Worm (Caenorhabditis elegans): Measurements from ENCODE around the gene chil-14.

chil-14 gene

DNA sequence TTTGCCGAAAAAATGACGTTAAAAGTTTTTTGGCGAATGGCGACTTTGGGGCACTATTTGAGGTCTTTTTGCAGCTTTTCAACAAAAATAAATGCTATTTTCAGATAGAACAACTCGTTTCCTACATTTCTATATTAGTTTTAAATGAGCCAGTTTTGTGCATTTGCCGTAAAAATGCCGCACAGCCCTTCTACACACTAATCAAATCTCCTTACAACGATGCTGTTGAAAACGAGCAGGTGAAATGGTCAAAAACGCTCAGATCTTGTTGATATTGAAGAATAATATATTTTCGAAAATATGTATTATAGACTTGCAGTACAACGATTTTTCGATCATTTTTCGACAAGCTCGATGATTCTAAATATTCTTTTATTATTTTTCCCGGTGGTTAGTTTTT is at the start of gene chil-14:
Gene chil-14, plus strand, starts transcription at position 301 of the 400 bp plus-strand sequence.
- no peak for TF ChIP-seq unc-62 (GFP tag; optimal IDR thresholded peaks at IDR 0.05)

DNA sequence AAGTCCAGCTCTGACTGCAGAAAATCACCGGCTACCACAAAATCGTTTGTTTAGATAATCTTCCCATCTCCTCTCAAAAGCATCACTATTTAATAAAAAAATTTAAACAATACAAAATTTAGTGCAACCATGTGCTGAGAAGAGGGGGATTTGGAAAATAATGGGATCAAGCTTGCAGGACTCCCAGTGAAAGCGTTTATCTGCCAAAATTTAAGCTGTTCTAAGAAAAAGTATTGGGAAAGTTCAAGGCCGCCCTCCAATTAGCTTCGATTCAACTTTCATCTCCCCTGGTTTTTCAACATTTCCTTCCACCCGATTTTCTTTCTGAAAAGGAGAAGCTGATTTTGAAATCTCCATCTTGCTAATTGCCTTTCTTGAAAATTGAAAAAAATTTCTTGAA is 46.7 kb upstream of the chil-14 start:
- no peak for TF ChIP-seq unc-62 (GFP tag; optimal IDR thresholded peaks at IDR 0.05)

DNA sequence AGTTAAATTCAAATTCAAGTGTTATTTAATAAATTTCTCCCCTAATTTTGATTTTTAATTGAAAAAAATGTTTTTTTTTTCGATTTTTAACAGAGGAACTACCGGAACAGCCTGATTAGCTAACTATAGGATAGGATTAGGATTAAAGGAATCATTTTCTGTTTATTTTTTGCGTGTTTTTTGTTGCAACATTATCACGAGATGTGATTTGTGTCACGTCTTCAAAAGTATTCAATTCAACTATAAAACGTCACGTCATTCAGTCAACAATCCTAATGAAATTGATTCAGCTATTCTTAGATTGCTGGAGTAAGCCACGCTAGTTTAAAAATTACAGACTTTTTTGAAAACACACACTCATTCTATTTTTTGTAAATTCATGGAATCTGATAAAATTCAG is 44.1 kb upstream of the chil-14 start:
- TF ChIP-seq unc-62 (GFP tag; optimal IDR thresholded peaks at IDR 0.05), result no peak

DNA sequence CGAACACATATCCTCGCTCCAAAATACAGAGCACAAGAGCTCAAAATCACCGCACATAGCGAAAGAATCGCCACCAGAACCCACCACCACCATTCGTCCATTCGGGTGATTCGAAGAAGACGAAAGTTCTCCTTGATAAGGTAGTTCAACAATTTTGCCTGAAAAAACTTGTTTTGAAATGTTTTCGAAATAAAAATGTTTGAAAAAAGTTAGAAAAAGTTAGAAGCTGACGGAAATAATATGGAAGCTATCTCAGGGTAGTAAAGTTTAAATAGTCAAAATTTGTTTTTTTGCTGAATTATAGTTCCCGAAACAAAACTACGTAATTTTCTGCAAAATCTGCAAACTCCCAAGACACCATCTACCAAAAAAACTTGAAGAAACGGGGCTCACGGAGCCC is 43.4 kb upstream of the chil-14 start, which contains the start of gene snt-5:
Gene snt-5, minus strand, starts transcription at position 101 of the 400 bp plus-strand sequence.
- TF ChIP-seq unc-62 (GFP tag; optimal IDR thresholded peaks at IDR 0.05), result no peak

DNA sequence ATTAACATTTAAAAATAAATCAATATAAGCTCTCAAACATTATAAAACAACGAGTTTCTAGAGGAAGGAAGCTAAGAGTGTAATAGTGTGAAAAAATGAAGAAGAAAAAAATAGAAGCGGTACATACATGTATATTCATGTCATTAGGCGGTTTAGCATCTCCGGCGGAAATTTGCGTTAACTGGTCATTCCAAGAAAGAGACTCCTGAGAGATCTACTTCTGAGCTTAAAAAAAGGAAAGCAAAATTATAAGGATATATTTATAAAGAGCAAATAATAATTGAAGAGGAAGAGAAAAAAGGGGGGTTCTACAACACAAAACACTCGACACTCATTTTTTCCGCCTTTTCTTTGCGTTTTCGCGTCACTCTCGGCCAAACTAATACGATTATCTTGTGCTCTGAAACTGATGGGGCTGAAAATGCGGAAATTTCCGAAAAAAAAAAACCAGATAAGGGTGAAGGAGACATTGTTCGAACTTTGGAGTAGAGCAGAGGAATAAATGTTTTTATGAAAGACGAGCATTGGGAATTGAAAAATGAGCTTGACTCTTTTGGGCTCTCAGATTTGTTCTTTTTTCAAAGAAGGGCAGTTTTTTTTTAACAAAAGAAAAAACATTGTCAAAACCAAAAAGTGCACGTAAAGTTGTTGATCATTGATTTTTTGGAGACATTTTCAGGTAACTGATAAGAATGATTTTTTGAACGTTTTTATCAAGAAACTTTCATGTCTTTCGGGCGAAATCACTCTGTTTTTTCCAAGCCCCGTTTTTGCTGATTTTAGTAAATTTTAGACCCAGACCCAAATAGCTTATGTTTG is 40.0 kb upstream of the chil-14 start:
- no peak for TF ChIP-seq unc-62 (GFP tag; optimal IDR thresholded peaks at IDR 0.05)

DNA sequence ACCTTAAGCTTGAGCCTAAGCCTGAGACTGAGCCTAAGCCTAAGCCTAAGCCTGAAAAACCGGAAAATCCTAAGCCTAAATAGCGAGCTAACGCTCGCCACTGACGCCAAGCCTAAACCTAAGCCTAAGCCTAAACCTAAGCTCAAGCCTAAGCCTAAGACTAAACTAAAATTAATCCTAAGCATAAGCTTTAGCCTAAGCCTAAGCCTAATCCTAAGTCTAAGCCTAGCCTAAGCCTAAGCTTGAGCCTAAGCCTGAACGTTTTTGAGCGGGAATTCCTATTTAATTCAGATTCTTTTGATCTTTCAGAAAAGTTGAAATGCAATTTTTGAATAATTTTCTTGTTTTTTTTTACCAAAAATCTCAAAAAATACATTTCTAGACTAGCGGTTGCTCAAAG is 38.7 kb upstream of the chil-14 start:
- TF ChIP-seq unc-62 (GFP tag; optimal IDR thresholded peaks at IDR 0.05), result no peak

DNA sequence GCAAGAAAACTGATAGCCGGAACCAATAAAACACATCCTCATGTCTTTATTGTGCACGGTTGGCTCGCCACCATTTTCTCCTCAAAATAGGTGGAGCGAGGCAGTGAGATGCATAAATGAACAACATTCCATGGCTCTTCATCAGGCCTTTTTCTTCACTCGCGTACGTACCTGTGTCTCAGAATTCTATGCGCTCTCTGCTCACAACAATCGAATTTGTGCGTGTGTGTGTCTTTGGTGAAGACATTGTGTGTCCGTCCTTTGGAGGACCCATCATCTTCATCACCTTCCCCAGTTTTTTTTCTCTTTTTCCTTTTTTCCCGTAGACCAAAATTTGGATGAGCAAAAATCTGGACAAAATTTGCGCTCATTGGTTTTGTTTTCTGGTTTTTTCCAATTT is 32.6 kb upstream of the chil-14 start:
- TF ChIP-seq unc-62 (GFP tag; optimal IDR thresholded peaks at IDR 0.05), result no peak

DNA sequence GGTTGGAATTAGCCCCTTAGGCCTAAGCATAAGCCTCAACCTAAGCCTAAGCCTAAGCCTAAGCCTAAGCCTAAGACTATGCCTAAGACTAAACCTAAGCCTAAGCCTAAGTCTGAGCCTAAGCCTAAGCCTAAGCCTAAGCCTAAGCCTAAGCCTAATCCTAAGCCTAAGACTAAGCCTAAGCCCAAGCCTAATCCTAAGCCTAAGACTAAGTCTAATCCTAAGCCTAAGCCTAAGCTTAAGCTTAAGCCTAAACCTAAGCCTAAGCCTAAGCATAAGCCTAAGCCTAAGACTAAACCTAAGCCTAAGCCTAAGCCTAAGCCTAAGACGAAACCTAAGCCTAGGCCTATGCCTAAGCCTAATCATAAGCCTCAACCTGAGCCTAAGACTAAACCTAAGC is 31.5 kb upstream of the chil-14 start:
- TF ChIP-seq unc-62 (GFP tag; optimal IDR thresholded peaks at IDR 0.05), result no peak

DNA sequence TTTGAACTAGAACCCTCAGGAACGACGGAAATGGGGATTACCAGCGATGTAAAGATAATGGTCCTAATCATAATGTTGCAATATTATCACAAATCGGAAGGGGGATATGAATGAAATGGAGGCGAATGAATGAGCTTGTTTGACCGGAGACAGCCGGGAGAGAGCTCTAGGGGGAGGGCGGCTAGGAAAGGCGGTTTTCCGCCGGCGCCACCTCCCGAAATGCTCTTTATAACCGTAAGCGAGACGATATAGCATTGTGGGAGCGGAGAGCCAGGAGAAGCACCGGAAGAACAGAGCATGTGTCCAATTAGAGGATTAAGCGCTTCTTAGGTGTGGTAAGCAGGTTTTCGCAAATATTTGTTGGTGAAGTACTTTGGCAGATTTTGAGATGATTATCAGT is 29.3 kb upstream of the chil-14 start, which contains the start of gene R12A1.3:
Gene R12A1.3, minus strand, starts transcription at position 200 of the 400 bp plus-strand sequence.
- no peak for TF ChIP-seq unc-62 (GFP tag; optimal IDR thresholded peaks at IDR 0.05)

DNA sequence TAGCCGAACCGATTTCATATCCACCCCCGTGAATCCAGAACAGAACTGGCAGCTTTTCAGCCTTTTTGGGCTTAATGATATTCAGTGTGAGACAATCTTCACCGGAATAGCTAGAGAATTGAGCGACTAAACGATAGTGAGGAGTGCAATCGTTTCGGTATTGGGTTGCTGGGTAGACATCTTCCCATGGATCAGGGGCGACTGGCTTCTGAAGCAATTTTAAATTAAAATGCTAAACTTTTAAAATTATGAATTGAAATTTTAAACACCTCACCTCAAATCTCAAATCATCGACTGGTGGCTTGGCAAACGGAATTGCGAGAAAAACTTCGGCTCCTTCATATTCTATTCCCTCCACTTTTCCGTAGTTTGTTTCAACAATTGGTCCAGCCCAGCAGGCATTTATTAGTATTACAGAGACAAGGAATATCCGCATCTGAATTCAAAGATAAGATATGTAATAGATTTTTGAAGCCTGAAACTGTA is 23.1 kb upstream of the chil-14 start, which contains the start of gene ges-1:
Gene ges-1, minus strand, starts transcription at position 436 of the 486 bp plus-strand sequence.
- no peak for TF ChIP-seq unc-62 (GFP tag; optimal IDR thresholded peaks at IDR 0.05)

DNA sequence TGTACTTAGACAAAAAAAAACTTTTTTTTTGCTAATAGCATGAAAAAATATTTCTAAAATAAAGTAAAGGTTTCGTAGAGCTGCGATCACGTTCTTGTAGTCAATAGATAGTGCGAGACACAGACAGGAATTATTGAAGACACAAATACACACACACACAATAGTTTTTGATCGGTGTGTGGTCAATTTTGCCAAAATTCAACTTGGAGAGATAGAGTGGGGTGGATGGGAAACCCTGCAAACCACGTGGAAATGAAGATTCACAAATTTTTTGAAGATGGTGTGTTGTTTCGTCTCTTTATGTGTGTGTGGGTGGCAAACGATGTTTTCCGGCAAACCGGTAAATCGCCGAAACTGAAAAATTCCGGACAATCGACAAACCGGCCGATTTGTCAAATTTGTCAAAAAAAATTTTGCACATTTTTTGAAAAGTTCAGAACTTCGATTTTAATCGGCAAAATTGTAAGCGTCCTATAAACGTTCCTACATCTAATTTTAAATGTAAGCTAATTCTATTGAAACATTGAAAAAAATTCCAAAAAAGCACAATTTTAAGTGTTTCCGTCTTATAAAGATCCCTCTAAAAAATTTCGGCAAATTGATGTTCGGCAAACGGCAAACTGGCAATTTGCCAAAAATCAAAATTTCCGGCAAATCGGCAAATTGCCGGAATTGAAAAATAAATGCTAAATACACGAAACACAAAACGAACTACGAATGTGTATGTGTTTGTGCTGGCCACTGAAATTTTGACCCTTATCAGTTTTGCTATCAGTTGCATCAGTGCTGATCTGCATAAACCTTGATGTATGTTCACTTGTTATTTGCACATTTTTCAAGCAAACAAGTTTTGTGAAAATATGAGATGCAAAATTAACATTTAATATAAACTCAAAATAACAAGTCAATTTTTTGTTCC is 22.1 kb upstream of the chil-14 start:
- no peak for TF ChIP-seq unc-62 (GFP tag; optimal IDR thresholded peaks at IDR 0.05)

DNA sequence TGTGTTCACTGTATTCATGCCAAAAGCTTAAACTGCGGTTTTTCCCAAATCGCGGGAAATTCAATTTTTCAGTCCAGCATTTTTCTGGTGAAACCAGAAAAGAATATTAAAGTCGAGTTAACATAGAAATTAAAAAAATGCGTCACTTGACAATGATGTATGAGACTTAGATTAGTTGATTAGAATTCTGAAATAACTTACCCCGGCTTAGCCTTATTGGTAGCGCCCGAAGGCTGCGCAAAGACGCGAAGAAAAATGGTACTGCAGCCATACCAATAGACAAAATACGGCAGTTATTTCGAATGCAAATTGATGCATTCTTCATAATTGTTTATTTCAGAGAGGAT is 21.5 kb upstream of the chil-14 start:
- no peak for TF ChIP-seq unc-62 (GFP tag; optimal IDR thresholded peaks at IDR 0.05)

DNA sequence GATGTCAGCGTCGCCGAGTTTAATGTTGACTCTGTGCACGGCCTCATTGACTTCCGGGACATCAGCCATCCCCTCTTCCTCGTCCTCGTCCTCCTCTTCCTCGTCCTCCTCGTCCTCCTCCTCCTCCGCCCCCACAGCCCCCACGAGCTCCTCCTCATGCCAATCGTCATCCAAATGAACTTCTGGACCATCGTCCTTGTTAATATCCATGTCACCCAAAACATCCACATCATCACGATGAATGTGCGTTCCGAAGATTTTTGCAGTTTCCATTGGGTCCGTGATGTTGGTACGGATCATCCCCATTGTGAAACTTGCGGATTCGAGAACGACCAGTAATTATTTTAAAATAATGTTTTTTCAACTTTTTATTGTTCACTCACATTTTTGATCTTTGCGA is 20.5 kb upstream of the chil-14 start:
- TF ChIP-seq unc-62 (GFP tag; optimal IDR thresholded peaks at IDR 0.05), result no peak

DNA sequence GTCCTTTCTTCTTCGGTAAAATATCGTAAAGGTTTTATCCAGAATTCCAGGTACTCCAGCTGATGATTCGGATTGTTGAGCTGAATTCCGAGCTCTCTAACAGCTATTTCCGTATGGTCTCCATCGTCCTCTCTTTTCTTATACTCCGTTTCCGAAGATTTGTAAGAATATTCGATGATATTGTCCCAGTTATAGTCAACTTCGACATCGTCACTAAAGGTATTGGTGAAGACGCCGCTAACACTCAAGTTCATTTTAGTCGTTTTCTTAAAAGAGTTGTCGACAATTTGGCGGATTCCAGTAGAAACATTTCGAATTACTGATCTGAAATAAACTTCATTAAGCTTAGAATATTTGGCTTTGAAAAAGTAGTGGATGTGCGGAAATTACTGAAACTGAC is 19.8 kb upstream of the chil-14 start:
- TF ChIP-seq unc-62 (GFP tag; optimal IDR thresholded peaks at IDR 0.05), result no peak

DNA sequence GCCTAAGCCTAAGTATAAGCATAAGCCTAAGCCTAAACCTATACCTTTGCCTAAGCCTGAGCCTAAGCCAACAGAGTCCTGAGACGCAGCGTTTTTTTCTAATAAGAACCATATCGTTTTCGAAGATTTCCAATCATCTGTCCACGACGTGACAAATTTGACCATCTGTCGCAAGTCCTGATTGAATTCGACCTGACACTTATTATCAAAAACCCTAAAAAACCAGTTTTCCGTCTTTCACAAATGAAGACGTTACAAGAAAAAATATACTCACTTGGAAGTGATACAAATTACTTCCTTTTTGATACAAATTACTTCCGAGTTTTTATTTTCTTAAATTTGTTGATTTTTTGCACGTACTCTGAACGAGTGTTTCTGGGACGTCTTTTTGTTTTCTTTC is 16.7 kb upstream of the chil-14 start:
- TF ChIP-seq unc-62 (GFP tag; optimal IDR thresholded peaks at IDR 0.05), result no peak

DNA sequence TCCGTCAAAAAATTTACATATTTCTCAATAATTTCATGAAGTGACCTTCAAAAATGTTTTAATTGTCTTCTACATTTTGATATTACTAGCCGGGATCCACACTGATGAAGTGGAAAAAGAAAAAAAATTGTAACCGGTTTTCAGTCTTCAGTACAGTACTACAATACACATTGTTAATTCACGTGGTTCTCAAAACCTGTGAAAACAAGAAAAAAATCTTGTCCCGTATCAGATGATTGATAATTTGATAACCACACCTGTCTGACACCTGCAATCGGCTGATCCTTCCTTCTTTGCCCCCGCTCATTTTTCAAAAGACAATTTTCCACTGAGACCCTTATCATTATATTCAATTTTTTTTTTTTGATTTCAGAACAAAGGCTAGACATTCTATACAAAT is 16.0 kb upstream of the chil-14 start, which contains the start of gene R09B5.11:
Gene R09B5.11, plus strand, starts transcription at position 374 of the 400 bp plus-strand sequence.
- TF ChIP-seq unc-62 (GFP tag; optimal IDR thresholded peaks at IDR 0.05), result no peak
